Worm (Caenorhabditis elegans) whole organism, young adult: Measurements from ENCODE around the gene chil-12.

Experiments used
- T26A5.8 ChIP-seq: sonication (generic microtip); optimal IDR thresholded peaks from 2 replicates; lab custom pipeline; 2016; ENCODE audit warnings: missing genetic modification characterization, missing compliant biosample characterization
- ccch-3 ChIP-seq: fragments of 200-800 bp; sonication (Bioruptor generic); optimal IDR thresholded peaks from 2 replicates; lab custom pipeline; 2018; ENCODE audit warnings: mild to moderate bottlenecking, missing genetic modification characterization, missing compliant biosample characterization
- ets-4 ChIP-seq: fragments of 200-800 bp; sonication (Bioruptor generic); optimal IDR thresholded peaks from 2 replicates; lab custom pipeline; 2018; ENCODE audit warnings: mild to moderate bottlenecking, missing genetic modification characterization, missing compliant biosample characterization
- let-607 ChIP-seq, 2 experiments: fragments of 200-800 bp in 1 of 2; sonication (Bioruptor generic) in 1 of 2; sonication (generic microtip) in 1 of 2; optimal IDR thresholded peaks; 2 replicates each; lab custom pipeline; 2016 to 2018; ENCODE audit warnings: mild to moderate bottlenecking in 2 of 2, missing compliant biosample characterization in 2 of 2, missing genetic modification characterization in 2 of 2, moderate library complexity in 2 of 2, missing genotype in 1 of 2
- pbrm-1 ChIP-seq: fragments of 200-800 bp; sonication (Bioruptor generic); IDR thresholded peaks from 2 replicates; pipeline ENCODE4 v1.3.6; 2022; ENCODE audit warnings: missing genetic modification reagents, missing genetic modification characterization, missing compliant biosample characterization
- pha-4 ChIP-seq: fragments of 150-350 bp; sonication (generic microtip); optimal IDR thresholded peaks from 2 replicates; lab custom pipeline; 2014; ENCODE audit warnings: missing biosample characterization, missing genetic modification reagents, missing genetic modification characterization
- sptf-2 ChIP-seq: fragments of 200-800 bp; sonication (Bioruptor generic); optimal IDR thresholded peaks from 2 replicates; lab custom pipeline; 2018; ENCODE audit warnings: mild to moderate bottlenecking, missing genetic modification characterization, missing compliant biosample characterization
- unc-62 ChIP-seq: fragments of 150-350 bp; optimal IDR thresholded peaks from 2 replicates; lab custom pipeline; 2014; ENCODE audit warnings: missing biosample characterization, missing genetic modification reagents, missing genetic modification characterization

- TF ChIP-seq T26A5.8 (tag; lab: Kevin White, UChicago) (no peak), ccch-3 (GFP tag; lab: Kevin White, UChicago) (no peak), let-607 (tag; optimal IDR thresholded peaks at IDR 0.05; lab: Kevin White, UChicago) (no peak), unc-62 (GFP tag; lab: Kevin White, UChicago) (no peak), pha-4 (tag; lab: Kevin White, UChicago) (no peak), ets-4 (GFP tag; lab: Kevin White, UChicago) (no peak), pbrm-1 (GFP tag; lab: Robert Waterston, UW) (no peak), sptf-2 (GFP tag; lab: Kevin White, UChicago) (no peak)
These were observed 35.6 kb downstream of the chil-12 start, which contains the start of gene srw-17 for ce11 chrV:15276915-15277314.
